Fruit fly (Drosophila melanogaster): ENCODE data around the gene Brd7-9.

Brd7-9 gene

DNA sequence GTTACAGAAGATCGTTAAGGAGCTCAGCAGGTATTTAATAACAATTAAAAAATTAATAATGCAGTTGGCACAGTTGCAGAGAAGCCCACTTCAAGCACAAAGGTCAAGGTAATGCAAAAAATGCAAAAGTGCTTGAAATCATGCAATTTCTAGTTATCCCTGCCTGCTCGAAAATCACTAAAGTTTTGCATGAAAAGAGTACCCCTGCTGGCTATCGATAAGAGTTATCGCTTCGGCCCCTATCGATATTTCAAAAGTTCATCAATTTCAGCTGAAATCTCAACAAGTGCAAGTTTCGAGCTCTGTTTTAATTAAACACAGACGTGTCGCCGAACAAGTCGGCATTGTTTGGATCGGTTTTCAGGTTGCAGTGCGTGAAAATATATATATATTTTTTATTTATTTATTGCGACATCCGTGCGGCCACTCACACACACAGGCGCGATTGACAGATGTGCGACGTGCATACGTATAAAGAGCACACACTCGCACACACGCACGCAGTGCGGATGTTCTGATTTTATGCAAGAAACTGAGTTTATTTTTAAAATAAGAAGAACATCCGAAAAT is 38.7 kb downstream of the Brd7-9 start (continued):
- TF ChIP-seq insv (GFP tag; optimal IDR thresholded peaks at IDR 0.05) = peak in 1 of 2 experiments; percentile 9
- no peak for TF ChIP-seq NC2α (GFP tag; optimal IDR thresholded peaks at IDR 0.05)
- TF ChIP-seq Neu2 (GFP tag; optimal IDR thresholded peaks at IDR 0.05; ENCODE audit: borderline replicate concordance) = no peak
- peak; percentile 82 for TF ChIP-seq row (GFP tag; IDR thresholded peaks at IDR 0.05)
- peak; percentile 51 for TF ChIP-seq ind (GFP tag; optimal IDR thresholded peaks at IDR 0.05)
- peak; percentile 66 for TF ChIP-seq Hmr (GFP tag; optimal IDR thresholded peaks at IDR 0.05)
- no peak for TF ChIP-seq lov (optimal IDR thresholded peaks at IDR 0.05)
- 0 out of 3 replicates have a peak, but pooled peaks have one; percentile 62 for TF ChIP-seq lov (GFP tag; IDR thresholded peaks at IDR 0.05)
- TF ChIP-seq CG3838 (GFP tag; optimal IDR thresholded peaks at IDR 0.05) = no peak
- TF ChIP-seq Gug (GFP tag; IDR thresholded peaks at IDR 0.05) = peak; percentile 31; the same call in 1 of the 4 replicates
- peak; percentile 23; the same call in 1 of the 2 replicates for TF ChIP-seq CG32772 (GFP tag; IDR thresholded peaks at IDR 0.05)
- peak; percentile 61 for TF ChIP-seq Nf-YC (tag; optimal IDR thresholded peaks at IDR 0.05)
- no peak for TF ChIP-seq br (optimal IDR thresholded peaks at IDR 0.05)
- no peak for TF ChIP-seq CG12769 (tag; optimal IDR thresholded peaks at IDR 0.05)
- TF ChIP-seq scrt (GFP tag; optimal IDR thresholded peaks at IDR 0.05) = peak; percentile 79
- TF ChIP-seq CG18262 (tag; optimal IDR thresholded peaks at IDR 0.05) = peak; percentile 41
- TF ChIP-seq Lhr (GFP tag; optimal IDR thresholded peaks at IDR 0.05) = no peak
- no peak for TF ChIP-seq tio (GFP tag; optimal IDR thresholded peaks at IDR 0.05)
- TF ChIP-seq dmrt11E (tag; optimal IDR thresholded peaks at IDR 0.05) = peak; percentile 16
- TF ChIP-seq CG11560 (tag; IDR thresholded peaks at IDR 0.05) = no peak
- TF ChIP-seq CG3065 (GFP tag; optimal IDR thresholded peaks at IDR 0.05) = no peak
- no peak for TF ChIP-seq jing (GFP tag; optimal IDR thresholded peaks at IDR 0.05)
- peak; percentile 32 for TF ChIP-seq fd64A (GFP tag; optimal IDR thresholded peaks at IDR 0.05)
- TF ChIP-seq gro (GFP tag; optimal IDR thresholded peaks at IDR 0.05) = peak; percentile 63
- no peak for TF ChIP-seq cwo (GFP tag; optimal IDR thresholded peaks at IDR 0.05)
- peak; percentile 64 for TF ChIP-seq lmd (GFP tag; IDR thresholded peaks at IDR 0.05)
- TF ChIP-seq CG10462 (GFP tag; optimal IDR thresholded peaks at IDR 0.05) = no peak
- peak; percentile 61 for TF ChIP-seq grau (tag; optimal IDR thresholded peaks at IDR 0.05)
- 0 out of 2 replicates have a peak, but pooled peaks have one; percentile 9 for TF ChIP-seq sens-2 (GFP tag; IDR thresholded peaks at IDR 0.05)
- TF ChIP-seq CG10565 (GFP tag; optimal IDR thresholded peaks at IDR 0.05) = no peak
- peak; percentile 18; the same call in 1 of the 2 replicates for TF ChIP-seq E2f1 (GFP tag; IDR thresholded peaks at IDR 0.05)
- TF ChIP-seq Awh (GFP tag; IDR thresholded peaks at IDR 0.05) = no peak
- TF ChIP-seq ro (GFP tag; IDR thresholded peaks at IDR 0.05) = no peak
- peak; percentile 24 for TF ChIP-seq CG9876 (GFP tag; optimal IDR thresholded peaks at IDR 0.05)
- 0 out of 2 replicates have a peak, but pooled peaks have one; percentile 37 for TF ChIP-seq peb (GFP tag; IDR thresholded peaks at IDR 0.05)
- TF ChIP-seq CHES-1-like (GFP tag; optimal IDR thresholded peaks at IDR 0.05) = peak; percentile 19
- TF ChIP-seq lbe (GFP tag; optimal IDR thresholded peaks at IDR 0.05) = peak; percentile 42
- TF ChIP-seq repo (GFP tag; optimal IDR thresholded peaks at IDR 0.05) = peak; percentile 71
- no peak for TF ChIP-seq dan (GFP tag; IDR thresholded peaks at IDR 0.05)
- TF ChIP-seq Sin3A (optimal IDR thresholded peaks at IDR 0.05) = peak; percentile 58
- TF ChIP-seq CG7372 (GFP tag; IDR thresholded peaks at IDR 0.05) = peak; percentile 32; the same call in 1 of the 2 replicates
- TF ChIP-seq gcm2 (GFP tag; optimal IDR thresholded peaks at IDR 0.05) = no peak
- peak; percentile 69; the same call in 1 of the 2 replicates for TF ChIP-seq vvl (GFP tag; IDR thresholded peaks at IDR 0.05)
- TF ChIP-seq mam (GFP tag; optimal IDR thresholded peaks at IDR 0.05) = peak; percentile 64
- peak; percentile 36 for TF ChIP-seq CG8089 (GFP tag; optimal IDR thresholded peaks at IDR 0.05)
- peak; percentile 73 for TF ChIP-seq ems (GFP tag; optimal IDR thresholded peaks at IDR 0.05)
- no peak for TF ChIP-seq D19B (GFP tag; optimal IDR thresholded peaks at IDR 0.05)
- no peak for TF ChIP-seq nau (GFP tag; optimal IDR thresholded peaks at IDR 0.05)
- no peak for TF ChIP-seq CG18764 (GFP tag; optimal IDR thresholded peaks at IDR 0.05)
- peak; percentile 50 for TF ChIP-seq Abd-B (GFP tag; optimal IDR thresholded peaks at IDR 0.05)
- 0 out of 2 replicates have a peak, but pooled peaks have one; percentile 39 for TF ChIP-seq CG11085 (GFP tag; IDR thresholded peaks at IDR 0.05)
